Fruit fly (Drosophila melanogaster) whole organism, embryonic: ENCODE measurements around the gene CG45079.

Source experiments
- Ada2b ChIP-seq: fragments of 200-800 bp; sonication (Bioruptor generic); IDR thresholded peaks from 2 replicates; pipeline ENCODE4 v1.3.6; 2022; ENCODE audit warnings: missing biosample characterization, missing genetic modification characterization
- Awh ChIP-seq: fragments of 200-800 bp; sonication (Bioruptor generic); IDR thresholded peaks from 2 replicates; pipeline ENCODE4, ENCODE4 v1.3.6; 2022; ENCODE audit warnings: missing biosample characterization, missing genetic modification characterization
- CG11456 ChIP-seq: fragments of 200-800 bp; sonication (Bioruptor generic); IDR thresholded peaks from 3 replicates; pipeline ENCODE4 v1.3.6; 2022; ENCODE audit warnings: missing biosample characterization, missing genetic modification characterization
- CG11696 ChIP-seq: fragments of 200-800 bp; sonication (Bioruptor generic); IDR thresholded peaks from 2 replicates; pipeline ENCODE4 v1.3.6; 2022; ENCODE audit warnings: missing biosample characterization, missing genetic modification characterization
- CG12659 ChIP-seq: fragments of 200-800 bp; sonication (Bioruptor generic); optimal IDR thresholded peaks from 3 replicates; lab custom pipeline; 2017; ENCODE audit warnings: mild to moderate bottlenecking, missing biosample characterization, missing genetic modification reagents, missing genetic modification characterization
- CG13424 ChIP-seq: fragments of 200-800 bp; sonication (Bioruptor generic); optimal IDR thresholded peaks from 2 replicates; lab custom pipeline; 2019; ENCODE audit warnings: missing biosample characterization, mild to moderate bottlenecking, missing genetic modification characterization, moderate library complexity
- CG17829 ChIP-seq: fragments of 200-800 bp; optimal IDR thresholded peaks from 2 replicates; lab custom pipeline; 2019; ENCODE audit warnings: missing biosample characterization, mild to moderate bottlenecking, missing genetic modification characterization, moderate library complexity
- CG43689 ChIP-seq: fragments of 200-800 bp; sonication (Bioruptor generic); IDR thresholded peaks from 2 replicates; pipeline ENCODE4 v1.3.6; 2022; ENCODE audit warnings: missing biosample characterization, missing genetic modification characterization
- CG4424 ChIP-seq: fragments of 200-800 bp; sonication (Bioruptor generic); optimal IDR thresholded peaks from 3 replicates; lab custom pipeline; 2016; ENCODE audit warnings: missing biosample characterization, missing genetic modification characterization
- CG4730 ChIP-seq: fragments of 200-800 bp; sonication (Bioruptor generic); IDR thresholded peaks from 2 replicates; pipeline ENCODE4 v1.3.6; 2022; ENCODE audit warnings: missing biosample characterization, missing genetic modification characterization
- CG5180 ChIP-seq: fragments of 200-800 bp; sonication (Bioruptor generic); optimal IDR thresholded peaks from 3 replicates; lab custom pipeline; 2017; ENCODE audit warnings: missing biosample characterization, missing genetic modification characterization, mild to moderate bottlenecking, moderate library complexity, missing genetic modification reagents
- CG6689 ChIP-seq: fragments of 200-800 bp; sonication (Bioruptor generic); IDR thresholded peaks from 2 replicates; pipeline ENCODE4 v1.3.6; 2022; ENCODE audit warnings: missing biosample characterization, missing genetic modification characterization
- CG9609 ChIP-seq: fragments of 200-800 bp; sonication (Bioruptor generic); optimal IDR thresholded peaks from 3 replicates; lab custom pipeline; 2016; ENCODE audit warnings: missing biosample characterization, missing genetic modification characterization
- CrebB ChIP-seq: fragments of 200-800 bp; sonication (Bioruptor generic); optimal IDR thresholded peaks from 3 replicates; lab custom pipeline; 2018; ENCODE audit warnings: missing biosample characterization, mild to moderate bottlenecking, missing genetic modification characterization
- Dbx ChIP-seq: fragments of 200-800 bp; sonication (Bioruptor generic); IDR thresholded peaks from 3 replicates; pipeline ENCODE4 v1.3.6; 2022; ENCODE audit warnings: missing biosample characterization, missing genetic modification characterization
- E2f1 ChIP-seq: fragments of 200-800 bp; sonication (Bioruptor generic); IDR thresholded peaks from 2 replicates; pipeline ENCODE4 v1.3.6; 2022; ENCODE audit warnings: missing biosample characterization, missing genetic modification characterization
- Hand ChIP-seq: fragments of 200-800 bp; sonication (Bioruptor generic); optimal IDR thresholded peaks from 2 replicates; lab custom pipeline; 2017; ENCODE audit warnings: mild to moderate bottlenecking, missing biosample characterization, missing genetic modification reagents, missing genetic modification characterization
- HmgD ChIP-seq: fragments of 200-800 bp; sonication (Bioruptor generic); optimal IDR thresholded peaks from 3 replicates; lab custom pipeline; 2016; ENCODE audit warnings: missing biosample characterization, missing genetic modification characterization
- Lhr ChIP-seq: fragments of 200-800 bp; sonication (Bioruptor generic); optimal IDR thresholded peaks from 3 replicates; lab custom pipeline; 2017; ENCODE audit warnings: mild to moderate bottlenecking, missing biosample characterization, missing genetic modification reagents, missing genetic modification characterization
- Lpt ChIP-seq: fragments of >200 bp; optimal IDR thresholded peaks from 2 replicates; lab custom pipeline; 2018; ENCODE audit warnings: missing biosample characterization, missing genetic modification characterization
- Mad ChIP-seq: fragments of 200-800 bp; sonication (Bioruptor generic); optimal IDR thresholded peaks from 2 replicates; lab custom pipeline; 2016; ENCODE audit warnings: missing biosample characterization, missing genetic modification characterization
- Max ChIP-seq: fragments of 200-800 bp; sonication (Bioruptor generic); optimal IDR thresholded peaks from 2 replicates; lab custom pipeline; 2016; ENCODE audit warnings: missing biosample characterization, mild to moderate bottlenecking, missing genetic modification characterization
- Med ChIP-seq: fragments of 200-800 bp; sonication (Bioruptor generic); peaks from one replicate; lab custom pipeline; 2016; ENCODE audit warnings: missing biosample characterization, missing genetic modification characterization, mild to moderate bottlenecking, inconsistent platforms, moderate library complexity
- Oaz ChIP-seq: fragments of 200-800 bp; sonication (Bioruptor generic); IDR thresholded peaks from 2 replicates; pipeline ENCODE4 v1.3.6; 2022; ENCODE audit warnings: missing biosample characterization, missing genetic modification characterization
- Optix ChIP-seq: fragments of 200-800 bp; sonication (Bioruptor generic); IDR thresholded peaks from 3 replicates; pipeline ENCODE4 v1.3.6; 2022; ENCODE audit warnings: missing biosample characterization, missing genetic modification characterization
- Side ChIP-seq: fragments of 200-800 bp; sonication (Bioruptor generic); optimal IDR thresholded peaks from 2 replicates; lab custom pipeline; 2016; ENCODE audit warnings: missing biosample characterization, missing genetic modification characterization
- Sox102F ChIP-seq: fragments of 200-800 bp; sonication (Bioruptor generic); optimal IDR thresholded peaks from 2 replicates; lab custom pipeline; 2018; ENCODE audit warnings: missing biosample characterization, mild to moderate bottlenecking, missing genetic modification characterization, moderate library complexity
- Ssrp ChIP-seq: fragments of 200-800 bp; sonication (Bioruptor generic); optimal IDR thresholded peaks from 2 replicates; lab custom pipeline; 2018; ENCODE audit warnings: missing biosample characterization, mild to moderate bottlenecking, missing genetic modification characterization, moderate library complexity
- Stat92E ChIP-seq, 3 experiments: fragments of >200 bp in 2 of 3; fragments of 200-800 bp in 1 of 3; sonication (Bioruptor generic) in 1 of 3; optimal IDR thresholded peaks; 2 replicates each; lab custom pipeline; 2017 to 2019; ENCODE audit warnings: missing biosample characterization in 3 of 3, missing genetic modification characterization in 3 of 3, mild to moderate bottlenecking in 1 of 3, moderate library complexity in 1 of 3
- al ChIP-seq: fragments of 200-800 bp; sonication (Bioruptor generic); IDR thresholded peaks from 2 replicates; pipeline ENCODE4 v1.3.6; 2022; ENCODE audit warnings: missing biosample characterization, missing genetic modification characterization
- aop ChIP-seq: fragments of 200-800 bp; sonication (Bioruptor generic); IDR thresholded peaks from 2 replicates; pipeline ENCODE4 v1.3.6; 2022; ENCODE audit warnings: missing biosample characterization, missing genetic modification characterization
- ara ChIP-seq: fragments of 200-800 bp; sonication (Bioruptor generic); IDR thresholded peaks from 2 replicates; pipeline ENCODE4 v1.3.6; 2022; ENCODE audit warnings: missing biosample characterization, missing genetic modification characterization
- bbx ChIP-seq: fragments of 200-800 bp; sonication (Bioruptor generic); IDR thresholded peaks from 2 replicates; pipeline ENCODE4 v1.3.6; 2022; ENCODE audit warnings: missing biosample characterization, missing genetic modification characterization; ENCODE audit not compliant: partially characterized antibody
- cas ChIP-seq: fragments of 200-800 bp; sonication (Bioruptor generic); IDR thresholded peaks from 2 replicates; pipeline ENCODE4 v1.3.6; 2022; ENCODE audit warnings: missing biosample characterization, missing genetic modification characterization
- ci ChIP-seq: fragments of 200-800 bp; sonication (Bioruptor generic); IDR thresholded peaks from 3 replicates; pipeline ENCODE4 v1.3.6; 2022; ENCODE audit warnings: missing biosample characterization, missing genetic modification characterization
- croc ChIP-seq: fragments of 200-800 bp; sonication (Bioruptor generic); conservative IDR thresholded peaks from 3 replicates; pipeline ENCODE4 v1.3.6; 2022; ENCODE audit warnings: missing biosample characterization, missing genetic modification characterization
- eyg ChIP-seq: fragments of 200-800 bp; sonication (Bioruptor generic); optimal IDR thresholded peaks from 3 replicates; lab custom pipeline; 2016; ENCODE audit warnings: missing biosample characterization, missing genetic modification characterization
- fd102C ChIP-seq: fragments of 200-800 bp; sonication (Bioruptor generic); optimal IDR thresholded peaks from 2 replicates; lab custom pipeline; 2018; ENCODE audit warnings: missing biosample characterization, mild to moderate bottlenecking, missing genetic modification characterization, moderate library complexity
- fd96Cb ChIP-seq: fragments of 200-800 bp; sonication (Bioruptor generic); optimal IDR thresholded peaks from 2 replicates; lab custom pipeline; 2018; ENCODE audit warnings: missing biosample characterization, mild to moderate bottlenecking, missing genetic modification characterization, moderate library complexity
- grn ChIP-seq: fragments of 200-800 bp; sonication (Bioruptor generic); optimal IDR thresholded peaks from 3 replicates; lab custom pipeline; 2017; ENCODE audit warnings: missing biosample characterization, missing genetic modification characterization
- jumu ChIP-seq: fragments of 200-800 bp; sonication (Bioruptor generic); optimal IDR thresholded peaks from 3 replicates; lab custom pipeline; 2016; ENCODE audit warnings: missing biosample characterization, missing genetic modification characterization
- lbe ChIP-seq: fragments of 200-800 bp; sonication (Bioruptor generic); optimal IDR thresholded peaks from 2 replicates; lab custom pipeline; 2016; ENCODE audit warnings: missing biosample characterization, mild to moderate bottlenecking, missing genetic modification characterization
- prd ChIP-seq, 3 experiments: fragments of >200 bp in 2 of 3; fragments of 200-800 bp in 1 of 3; sonication (Bioruptor generic) in 1 of 3; optimal IDR thresholded peaks in 2 of 3; IDR thresholded peaks in 1 of 3; 2 replicates in 2 of 3; 3 replicates in 1 of 3; pipeline versions ENCODE4 v1.3.6 to Lab custom; 2017 to 2022; ENCODE audit warnings: missing biosample characterization in 1 of 3, missing genetic modification characterization in 1 of 3
- pum ChIP-seq: fragments of 200-800 bp; sonication (Bioruptor generic); optimal IDR thresholded peaks from 2 replicates; lab custom pipeline; 2016; ENCODE audit warnings: missing biosample characterization, missing genetic modification characterization
- sc ChIP-seq, 3 experiments: fragments of >200 bp in 2 of 3; fragments of 200-800 bp in 1 of 3; sonication (Bioruptor generic) in 1 of 3; optimal IDR thresholded peaks; 2 replicates in 2 of 3; 3 replicates in 1 of 3; lab custom pipeline; 2017; ENCODE audit warnings: mild to moderate bottlenecking in 1 of 3, missing biosample characterization in 1 of 3, missing genetic modification characterization in 1 of 3, missing genetic modification reagents in 1 of 3
- sd ChIP-seq: fragments of 200-800 bp; sonication (Bioruptor generic); optimal IDR thresholded peaks from 3 replicates; lab custom pipeline; 2018; ENCODE audit warnings: missing biosample characterization, mild to moderate bottlenecking, missing genetic modification characterization, moderate library complexity
- sens-2 ChIP-seq: fragments of 200-800 bp; sonication (Bioruptor generic); IDR thresholded peaks from 2 replicates; pipeline ENCODE4 v1.3.6; 2022; ENCODE audit warnings: missing biosample characterization, missing genetic modification characterization
- sob ChIP-seq: fragments of 200-800 bp; sonication (Bioruptor generic); IDR thresholded peaks from 2 replicates; pipeline ENCODE4 v1.3.6; 2022; ENCODE audit warnings: missing biosample characterization, missing genetic modification characterization
- yki ChIP-seq: fragments of >200 bp; optimal IDR thresholded peaks from 3 replicates; lab custom pipeline; 2018

Gene CG45079

DNA sequence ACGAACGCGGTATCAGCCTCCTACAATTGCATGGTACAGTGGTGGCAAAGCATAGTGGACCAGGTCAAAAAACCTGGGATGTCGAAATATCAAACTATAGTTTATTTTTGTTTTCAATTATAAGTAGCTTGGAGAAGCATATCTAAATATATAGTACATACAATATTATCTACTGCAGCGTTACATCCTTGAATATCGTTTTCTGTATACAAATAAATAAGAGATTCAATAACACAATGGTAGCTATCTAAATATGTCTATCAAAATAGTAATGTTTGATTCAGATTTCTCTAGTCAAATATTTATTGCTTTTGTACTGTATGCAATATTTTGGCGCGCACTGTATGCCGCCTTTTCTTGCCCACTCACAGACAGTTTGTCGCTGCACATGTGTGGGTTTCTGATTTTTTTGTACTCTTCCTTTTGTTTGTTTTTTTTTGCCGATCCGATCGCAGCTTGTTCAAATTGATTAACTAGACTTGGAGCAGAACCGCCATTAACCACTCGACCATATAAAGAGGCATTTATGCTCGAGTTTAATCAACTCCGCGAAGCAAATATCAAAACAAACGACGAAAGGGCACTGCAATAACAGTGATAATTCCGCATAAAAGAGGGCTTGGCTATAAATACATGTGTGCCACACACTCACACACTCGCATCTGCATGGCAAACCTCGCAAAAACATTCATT, 43.5 kb upstream of the CG45079 start (continued):
- TF ChIP-seq CG4424 (GFP tag; lab: Kevin White, UChicago) (peak; percentile 96), Hand (GFP tag; lab: Kevin White, UChicago) (peak; percentile 93), pum (GFP tag; lab: Kevin White, UChicago) (peak; percentile 87), Lhr (GFP tag; lab: Kevin White, UChicago) (peak; percentile 90), cas (GFP tag; lab: Robert Waterston, UW) (peak; percentile 78), fd96Cb (tag; lab: Kevin White, UChicago) (peak; percentile 94), grn (peak; percentile 80), Ada2b (peak; percentile 86), aop (no peak), Max (GFP tag; lab: Kevin White, UChicago) (peak; percentile 96), sd (tag; lab: Kevin White, UChicago) (peak; percentile 85), Sox102F (GFP tag; lab: Kevin White, UChicago) (peak; percentile 96), ara (GFP tag; lab: Robert Waterston, UW) (peak; percentile 88), CrebB (tag; lab: Kevin White, UChicago) (peak; percentile 91), E2f1 (GFP tag; lab: Robert Waterston, UW) (peak; percentile 94), CG17829 (tag; lab: Kevin White, UChicago) (peak; percentile 96), Stat92E (GFP tag; optimal IDR thresholded peaks at IDR 0.05; lab: Kevin White, UChicago) (peak in 1 of 3 experiments; percentile 86), CG5180 (peak; percentile 88), eyg (GFP tag; lab: Kevin White, UChicago) (peak; percentile 81), sc (optimal IDR thresholded peaks at IDR 0.05; lab: Kevin White, UChicago) (no peak), sc (GFP tag; optimal IDR thresholded peaks at IDR 0.05; lab: Kevin White, UChicago) (peak; percentile 94), Oaz (peak; percentile 92), sob (GFP tag; lab: Robert Waterston, UW) (peak; percentile 91), CG11456 (GFP tag; lab: Robert Waterston, UW) (peak; percentile 90), ci (GFP tag; lab: Robert Waterston, UW) (peak; percentile 95), Mad (GFP tag; lab: Kevin White, UChicago) (peak; percentile 87), fd102C (GFP tag; lab: Kevin White, UChicago) (peak; percentile 44), CG4730 (GFP tag; lab: Robert Waterston, UW) (peak; percentile 82), Awh (peak; percentile 94), Dbx (peak; percentile 87), yki (lab: Kevin White, UChicago) (no peak), CG11696 (GFP tag; lab: Robert Waterston, UW) (peak; percentile 84), CG12659 (GFP tag; lab: Kevin White, UChicago) (peak; percentile 97), CG13424 (peak; percentile 96), bbx (GFP tag; lab: Robert Waterston, UW) (no peak), prd (optimal IDR thresholded peaks at IDR 0.05; lab: Kevin White, UChicago) (no peak), prd (GFP tag; IDR thresholded peaks at IDR 0.05; lab: Robert Waterston, UW) (peak; percentile 94), Med (GFP tag; lab: Kevin White, UChicago) (peak; percentile 97), Side (GFP tag; lab: Kevin White, UChicago) (peak; percentile 82), sens-2 (GFP tag; lab: Robert Waterston, UW) (peak; percentile 66; the same call in 1 of the 2 replicates), CG43689 (GFP tag; lab: Robert Waterston, UW) (peak; percentile 85), Optix (peak; percentile 85), al (GFP tag; lab: Robert Waterston, UW) (peak; percentile 85), croc (peak; percentile 88), jumu (GFP tag; lab: Kevin White, UChicago) (peak; percentile 86), lbe (GFP tag; lab: Kevin White, UChicago) (peak; percentile 89), HmgD (GFP tag; lab: Kevin White, UChicago) (peak; percentile 9), CG6689 (peak; percentile 95), CG9609 (peak; percentile 87), Ssrp (tag; lab: Kevin White, UChicago) (peak; percentile 96), Lpt (no peak)
